Worm (Caenorhabditis elegans): Measurements from ENCODE around the gene acs-1.

DNA sequence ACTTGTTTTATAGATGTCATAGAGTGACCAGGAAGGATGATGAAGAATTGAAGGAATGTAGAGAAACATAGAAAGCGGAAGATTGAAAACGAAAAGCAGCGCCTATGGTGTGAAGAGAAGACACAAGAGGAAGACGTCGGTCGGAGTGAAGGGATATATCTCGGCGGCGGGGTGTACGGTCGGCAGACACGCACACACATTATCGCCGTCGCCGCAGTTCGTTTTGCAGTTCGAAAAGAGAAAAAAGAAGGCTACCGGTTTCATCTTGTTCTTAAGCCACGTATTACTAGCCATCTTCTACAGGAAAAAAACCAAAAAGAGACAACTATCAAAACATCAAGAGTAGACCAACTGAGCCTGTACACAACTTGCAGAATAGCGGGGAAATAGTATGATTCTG is 11.4 kb upstream of the acs-1 start:
- no peak for TF ChIP-seq ztf-26 (tag; optimal IDR thresholded peaks at IDR 0.05)
- TF ChIP-seq tbx-9 (tag; optimal IDR thresholded peaks at IDR 0.05; ENCODE audit: borderline replicate concordance), result no peak
- no peak for TF ChIP-seq him-1 (tag; optimal IDR thresholded peaks at IDR 0.05)
- no peak for TF ChIP-seq nfyb-1 (GFP tag; IDR thresholded peaks at IDR 0.05)
- TF ChIP-seq ceh-100 (GFP tag; IDR thresholded peaks at IDR 0.05), result no peak
- no peak for TF ChIP-seq aptf-3 (GFP tag; IDR thresholded peaks at IDR 0.05)
- TF ChIP-seq let-526 (GFP tag; IDR thresholded peaks at IDR 0.05), result no peak; the same call in 1 of the 2 replicates
- TF ChIP-seq snpc-1.1 (tag; optimal IDR thresholded peaks at IDR 0.05; ENCODE audit: insufficient read depth), result no peak
- no peak for TF ChIP-seq mes-4 (tag; optimal IDR thresholded peaks at IDR 0.05)

Measured in whole organism, young adult.